Worm (Caenorhabditis elegans): ENCODE data around the gene tpk-1.

The tpk-1 gene

ce11 chrIII:8887184-8887801 lies 24.7 kb upstream of the tpk-1 start, which contains the start of gene famh-136 (continued):
- TF ChIP-seq daf-19 (GFP tag; conservative IDR thresholded peaks at IDR 0.05) (no peak), ceh-62 (tag; optimal IDR thresholded peaks at IDR 0.05) (no peak), F37D6.2 (tag; optimal IDR thresholded peaks at IDR 0.05) (peak; percentile 72), dve-1 (tag; optimal IDR thresholded peaks at IDR 0.05; ENCODE audit: insufficient read depth) (peak; percentile 98), madf-9 (GFP tag; conservative IDR thresholded peaks at IDR 0.05) (0 out of 2 replicates have a peak, but pooled peaks have one; percentile 33), nhr-102 (tag; optimal IDR thresholded peaks at IDR 0.05) (peak; percentile 85), spr-1 (tag; optimal IDR thresholded peaks at IDR 0.05) (peak; percentile 77), mdt-29 (GFP tag; IDR thresholded peaks at IDR 0.05) (peak; percentile 60; the same call in 1 of the 2 replicates), snpc-4 (tag; optimal IDR thresholded peaks at IDR 0.05) (no peak), dpl-1 (GFP tag; optimal IDR thresholded peaks at IDR 0.05) (peak; percentile 85), madf-5 (GFP tag; IDR thresholded peaks at IDR 0.05) (no peak), mep-1 (tag; optimal IDR thresholded peaks at IDR 0.05) (peak; percentile 95), F10B5.3 (tag; optimal IDR thresholded peaks at IDR 0.05) (peak; percentile 74), pha-4 (GFP tag; IDR thresholded peaks at IDR 0.05) (peak; percentile 76), pha-4 (tag; optimal IDR thresholded peaks at IDR 0.05) (peak; percentile 89), zfp-3 (GFP tag; conservative IDR thresholded peaks at IDR 0.05) (peak; percentile 66; the same call in 1 of the 2 replicates), F26F4.8 (GFP tag; conservative IDR thresholded peaks at IDR 0.05) (no peak), lin-29 (GFP tag; IDR thresholded peaks at IDR 0.05) (no peak), ZK337.2 (GFP tag; IDR thresholded peaks at IDR 0.05) (no peak), hmg-1.1 (GFP tag; IDR thresholded peaks at IDR 0.05) (peak; percentile 79), dmd-6 (GFP tag; IDR thresholded peaks at IDR 0.05) (peak; percentile 91), nhr-77 (tag; optimal IDR thresholded peaks at IDR 0.05) (peak; percentile 90), nhr-28 (tag; optimal IDR thresholded peaks at IDR 0.05) (peak; percentile 82), zip-2 (tag; optimal IDR thresholded peaks at IDR 0.05) (peak; percentile 52), T26A8.4 (GFP tag; IDR thresholded peaks at IDR 0.05) (peak; percentile 80), tra-1 (GFP tag; IDR thresholded peaks at IDR 0.05) (peak; percentile 51; the same call in 1 of the 2 replicates), pqm-1 (tag; optimal IDR thresholded peaks at IDR 0.05) (peak; percentile 65), ceh-32 (tag; optimal IDR thresholded peaks at IDR 0.05; ENCODE audit: poor library complexity) (no peak), lin-13 (GFP tag; optimal IDR thresholded peaks at IDR 0.05) (peak; percentile 83), lsy-2 (tag; optimal IDR thresholded peaks at IDR 0.05) (peak; percentile 27 to 95), T20F7.1 (GFP tag; optimal IDR thresholded peaks at IDR 0.05) (peak; percentile 82), duxl-1 (tag; optimal IDR thresholded peaks at IDR 0.05; ENCODE audit: poor library complexity) (peak; percentile 52), ceh-20 (GFP tag; IDR thresholded peaks at IDR 0.05) (0 out of 2 replicates have a peak, but pooled peaks have one; percentile 52), lin-39 (tag; optimal IDR thresholded peaks at IDR 0.05) (no peak), ztf-11 (tag; optimal IDR thresholded peaks at IDR 0.05) (no peak), zfp-2 (tag; optimal IDR thresholded peaks at IDR 0.05) (no peak), D1046.2 (GFP tag; IDR thresholded peaks at IDR 0.05) (0 out of 2 replicates have a peak, but pooled peaks have one; percentile 11), hlh-11 (tag; optimal IDR thresholded peaks at IDR 0.05) (peak; percentile 91), mxl-3 (GFP tag; optimal IDR thresholded peaks at IDR 0.05) (peak; percentile 41), php-3 (GFP tag; IDR thresholded peaks at IDR 0.05) (peak; percentile 56), arid-1 (GFP tag; conservative IDR thresholded peaks at IDR 0.05) (peak; percentile 82), ztf-7 (tag; optimal IDR thresholded peaks at IDR 0.05) (peak; percentile 64), nhr-11 (tag; optimal IDR thresholded peaks at IDR 0.05) (peak; percentile 75), rbr-2 (tag; optimal IDR thresholded peaks at IDR 0.05) (peak; percentile 86)
